Fruit fly (Drosophila melanogaster) whole organism, embryonic: Measurements from ENCODE around the gene Idh3b.

ENCODE experiments used
- Abd-B ChIP-seq: fragments of 200-800 bp; sonication (Bioruptor generic); optimal IDR thresholded peaks from 2 replicates; lab custom pipeline; 2018; ENCODE audit warnings: missing biosample characterization, mild to moderate bottlenecking, missing genetic modification characterization, moderate library complexity
- BEAF-32 ChIP-seq: fragments of 200-800 bp; sonication (Bioruptor generic); optimal IDR thresholded peaks from 3 replicates; lab custom pipeline; 2017; ENCODE audit warnings: missing biosample characterization, missing genetic modification characterization, mild to moderate bottlenecking, moderate library complexity, missing genetic modification reagents
- CG10462 ChIP-seq: fragments of 200-800 bp; sonication (Bioruptor generic); optimal IDR thresholded peaks from 2 replicates; lab custom pipeline; 2016; ENCODE audit warnings: missing biosample characterization, missing genetic modification characterization
- CG11504 ChIP-seq: fragments of 200-800 bp; sonication (Bioruptor generic); optimal IDR thresholded peaks from 3 replicates; lab custom pipeline; 2019; ENCODE audit warnings: missing biosample characterization, mild to moderate bottlenecking, missing genetic modification characterization, moderate library complexity
- CG13287 ChIP-seq: fragments of 200-800 bp; sonication (Bioruptor generic); IDR thresholded peaks from 2 replicates; pipeline ENCODE4 v1.3.6; 2022; ENCODE audit warnings: missing biosample characterization, missing genetic modification characterization; ENCODE audit not compliant: partially characterized antibody
- CG14860 ChIP-seq: fragments of 200-800 bp; sonication (Bioruptor generic); IDR thresholded peaks from 3 replicates; pipeline ENCODE4 v1.3.6; 2022; ENCODE audit warnings: missing biosample characterization, missing genetic modification characterization; ENCODE audit not compliant: partially characterized antibody
- CG15514 ChIP-seq: fragments of 200-800 bp; sonication (Bioruptor generic); optimal IDR thresholded peaks from 3 replicates; lab custom pipeline; 2017; ENCODE audit warnings: missing biosample characterization, missing genetic modification characterization, mild to moderate bottlenecking, moderate library complexity, missing genetic modification reagents
- CG16813 ChIP-seq: fragments of 200-800 bp; sonication (Bioruptor generic); IDR thresholded peaks from 3 replicates; pipeline ENCODE4 v1.3.6; 2022; ENCODE audit warnings: missing biosample characterization, missing genetic modification characterization; ENCODE audit not compliant: partially characterized antibody
- CG17829 ChIP-seq: fragments of 200-800 bp; optimal IDR thresholded peaks from 2 replicates; lab custom pipeline; 2019; ENCODE audit warnings: missing biosample characterization, mild to moderate bottlenecking, missing genetic modification characterization, moderate library complexity
- CG34224 ChIP-seq: fragments of 200-800 bp; sonication (Bioruptor generic); IDR thresholded peaks from 3 replicates; pipeline ENCODE4 v1.3.6; 2022; ENCODE audit warnings: missing biosample characterization, missing genetic modification characterization; ENCODE audit not compliant: partially characterized antibody
- CG3995 ChIP-seq: fragments of 200-800 bp; sonication (Bioruptor generic); optimal IDR thresholded peaks from 3 replicates; lab custom pipeline; 2016; ENCODE audit warnings: missing biosample characterization, missing genetic modification characterization
- CG4404 ChIP-seq: fragments of 200-800 bp; sonication (Bioruptor generic); IDR thresholded peaks from 2 replicates; pipeline ENCODE4 v1.3.6; 2022; ENCODE audit warnings: missing biosample characterization, missing genetic modification characterization
- CG4617 ChIP-seq: fragments of 200-800 bp; sonication (Bioruptor generic); optimal IDR thresholded peaks from 3 replicates; lab custom pipeline; 2016; ENCODE audit warnings: missing biosample characterization, missing genetic modification characterization, borderline replicate concordance
- CG6654 ChIP-seq: fragments of 200-800 bp; sonication (Bioruptor generic); optimal IDR thresholded peaks from 2 replicates; lab custom pipeline; 2017; ENCODE audit warnings: missing biosample characterization, mild to moderate bottlenecking, missing genetic modification characterization
- CG6689 ChIP-seq: fragments of 200-800 bp; sonication (Bioruptor generic); IDR thresholded peaks from 2 replicates; pipeline ENCODE4 v1.3.6; 2022; ENCODE audit warnings: missing biosample characterization, missing genetic modification characterization
- CG6791 ChIP-seq: fragments of 200-800 bp; sonication (Bioruptor generic); IDR thresholded peaks from 3 replicates; pipeline ENCODE4 v1.3.6; 2022; ENCODE audit warnings: missing biosample characterization, missing genetic modification characterization; ENCODE audit not compliant: partially characterized antibody
- CG7271 ChIP-seq: fragments of 200-800 bp; sonication (Bioruptor generic); optimal IDR thresholded peaks from 2 replicates; lab custom pipeline; 2018; ENCODE audit warnings: missing biosample characterization, mild to moderate bottlenecking, missing genetic modification characterization, moderate library complexity
- CG7357 ChIP-seq: fragments of 200-800 bp; sonication (Bioruptor generic); IDR thresholded peaks from 3 replicates; pipeline ENCODE4 v1.3.6; 2022; ENCODE audit warnings: missing biosample characterization, missing genetic modification characterization
- CG8924 ChIP-seq: fragments of 200-800 bp; optimal IDR thresholded peaks from 3 replicates; lab custom pipeline; 2019; ENCODE audit warnings: missing biosample characterization, mild to moderate bottlenecking, missing genetic modification characterization, moderate library complexity
- D ChIP-seq, 2 experiments: fragments of 200-800 bp in 1 of 2; fragments of >200 bp in 1 of 2; sonication (Bioruptor generic) in 1 of 2; optimal IDR thresholded peaks; 2 replicates in 1 of 2; 3 replicates in 1 of 2; lab custom pipeline; 2017; ENCODE audit warnings: mild to moderate bottlenecking in 1 of 2, missing biosample characterization in 1 of 2, missing genetic modification characterization in 1 of 2, missing genetic modification reagents in 1 of 2
- Dll ChIP-seq: fragments of 200-800 bp; sonication (Bioruptor generic); IDR thresholded peaks from 4 replicates; pipeline ENCODE4 v1.3.6; 2022; ENCODE audit warnings: missing biosample characterization, missing genetic modification characterization; ENCODE audit not compliant: partially characterized antibody
- Ets97D ChIP-seq: fragments of 200-800 bp; sonication (Bioruptor generic); optimal IDR thresholded peaks from 3 replicates; lab custom pipeline; 2016; ENCODE audit warnings: missing biosample characterization, missing genetic modification characterization
- H15 ChIP-seq: fragments of 200-800 bp; sonication (Bioruptor generic); IDR thresholded peaks from 3 replicates; pipeline ENCODE4 v1.3.6; 2022; ENCODE audit warnings: missing biosample characterization, missing genetic modification characterization
- HLH3B ChIP-seq: fragments of 200-800 bp; sonication (Bioruptor generic); IDR thresholded peaks from 2 replicates; pipeline ENCODE4 v1.3.6; 2022; ENCODE audit warnings: missing biosample characterization, missing genetic modification characterization
- HLH4C ChIP-seq: fragments of 200-800 bp; sonication (Bioruptor generic); IDR thresholded peaks from 3 replicates; pipeline ENCODE4 v1.3.6; 2022; ENCODE audit warnings: missing biosample characterization, missing genetic modification characterization; ENCODE audit not compliant: partially characterized antibody
- Med ChIP-seq: fragments of 200-800 bp; sonication (Bioruptor generic); peaks from one replicate; lab custom pipeline; 2016; ENCODE audit warnings: missing biosample characterization, missing genetic modification characterization, mild to moderate bottlenecking, inconsistent platforms, moderate library complexity
- NC2α ChIP-seq: fragments of 200-800 bp; sonication (Bioruptor generic); optimal IDR thresholded peaks from 2 replicates; lab custom pipeline; 2016; ENCODE audit warnings: missing biosample characterization, missing genetic modification characterization
- NFAT ChIP-seq: fragments of 200-800 bp; sonication (Bioruptor generic); IDR thresholded peaks from 2 replicates; pipeline ENCODE4 v1.3.6; 2022; ENCODE audit warnings: missing biosample characterization, missing genetic modification characterization
- Scr ChIP-seq: fragments of 200-800 bp; sonication (Bioruptor generic); IDR thresholded peaks from 2 replicates; pipeline ENCODE4 v1.3.6; 2022; ENCODE audit warnings: missing biosample characterization, missing genetic modification characterization; ENCODE audit not compliant: partially characterized antibody
- Six4 ChIP-seq: fragments of 200-800 bp; sonication (Bioruptor generic); optimal IDR thresholded peaks from 2 replicates; lab custom pipeline; 2016; ENCODE audit warnings: missing biosample characterization, missing genetic modification characterization
- Sry-δ ChIP-seq: fragments of 200-800 bp; sonication (Bioruptor generic); optimal IDR thresholded peaks from 2 replicates; lab custom pipeline; 2016; ENCODE audit warnings: missing biosample characterization, missing genetic modification characterization
- ab ChIP-seq: fragments of 200-800 bp; sonication (Bioruptor generic); optimal IDR thresholded peaks from 2 replicates; lab custom pipeline; 2016; ENCODE audit warnings: missing biosample characterization, missing genetic modification characterization
- bab2 ChIP-seq: fragments of 200-800 bp; sonication (Bioruptor generic); optimal IDR thresholded peaks from 2 replicates; lab custom pipeline; 2016; ENCODE audit warnings: missing biosample characterization, missing genetic modification characterization
- bbx ChIP-seq: fragments of 200-800 bp; sonication (Bioruptor generic); IDR thresholded peaks from 2 replicates; pipeline ENCODE4 v1.3.6; 2022; ENCODE audit warnings: missing biosample characterization, missing genetic modification characterization; ENCODE audit not compliant: partially characterized antibody
- dpn ChIP-seq, 2 experiments: fragments of 200-800 bp; sonication (Bioruptor generic); optimal IDR thresholded peaks; 3 replicates each; lab custom pipeline; 2016; ENCODE audit warnings: missing biosample characterization in 2 of 2, missing genetic modification characterization in 2 of 2
- gfzf ChIP-seq: fragments of 200-800 bp; sonication (Bioruptor generic); optimal IDR thresholded peaks from 2 replicates; lab custom pipeline; 2016; ENCODE audit warnings: missing biosample characterization, mild to moderate bottlenecking, missing genetic modification characterization, moderate library complexity
- jing ChIP-seq: fragments of 200-800 bp; sonication (Bioruptor generic); optimal IDR thresholded peaks from 2 replicates; lab custom pipeline; 2018; ENCODE audit warnings: missing biosample characterization, mild to moderate bottlenecking, missing genetic modification characterization
- nerfin-1 ChIP-seq: fragments of 200-800 bp; sonication (Bioruptor generic); optimal IDR thresholded peaks from 3 replicates; lab custom pipeline; 2019; ENCODE audit warnings: missing biosample characterization, mild to moderate bottlenecking, missing genetic modification characterization, moderate library complexity
- pum ChIP-seq: fragments of 200-800 bp; sonication (Bioruptor generic); optimal IDR thresholded peaks from 2 replicates; lab custom pipeline; 2016; ENCODE audit warnings: missing biosample characterization, missing genetic modification characterization
- pzg ChIP-seq: fragments of 200-800 bp; sonication (Bioruptor generic); optimal IDR thresholded peaks from 3 replicates; lab custom pipeline; 2018; ENCODE audit warnings: missing biosample characterization, mild to moderate bottlenecking, missing genetic modification characterization, moderate library complexity
- sens ChIP-seq: fragments of 200-800 bp; sonication (Bioruptor generic); peaks from one replicate; lab custom pipeline; 2016; ENCODE audit warnings: missing biosample characterization, missing genetic modification characterization
- slbo ChIP-seq: fragments of 200-800 bp; sonication (Bioruptor generic); IDR thresholded peaks from 2 replicates; pipeline ENCODE4 v1.3.6; 2022; ENCODE audit warnings: missing biosample characterization, missing genetic modification characterization
- trem ChIP-seq: fragments of 200-800 bp; optimal IDR thresholded peaks from 3 replicates; lab custom pipeline; 2019; ENCODE audit warnings: missing biosample characterization, mild to moderate bottlenecking, missing genetic modification characterization, moderate library complexity
- trh ChIP-seq: fragments of 200-800 bp; sonication (Bioruptor generic); optimal IDR thresholded peaks from 2 replicates; lab custom pipeline; 2016; ENCODE audit warnings: missing biosample characterization, missing genetic modification characterization
- unc-4 ChIP-seq: fragments of 200-800 bp; sonication (Bioruptor generic); IDR thresholded peaks from 2 replicates; pipeline ENCODE4 v1.3.6; 2022; ENCODE audit warnings: missing biosample characterization, missing genetic modification characterization; ENCODE audit not compliant: partially characterized antibody
- zen ChIP-seq: fragments of 200-800 bp; sonication (Bioruptor generic); optimal IDR thresholded peaks from 3 replicates; lab custom pipeline; 2018; ENCODE audit warnings: missing biosample characterization, mild to moderate bottlenecking, missing genetic modification characterization, moderate library complexity
- zfh1 ChIP-seq: fragments of 200-800 bp; sonication (Bioruptor generic); IDR thresholded peaks from 3 replicates; pipeline ENCODE4 v1.3.6; 2022; ENCODE audit warnings: missing biosample characterization, missing genetic modification characterization
- zfh2 ChIP-seq: fragments of 200-800 bp; sonication (Bioruptor generic); optimal IDR thresholded peaks from 2 replicates; lab custom pipeline; 2016; ENCODE audit warnings: missing biosample characterization, missing genetic modification characterization

Idh3b gene

DNA sequence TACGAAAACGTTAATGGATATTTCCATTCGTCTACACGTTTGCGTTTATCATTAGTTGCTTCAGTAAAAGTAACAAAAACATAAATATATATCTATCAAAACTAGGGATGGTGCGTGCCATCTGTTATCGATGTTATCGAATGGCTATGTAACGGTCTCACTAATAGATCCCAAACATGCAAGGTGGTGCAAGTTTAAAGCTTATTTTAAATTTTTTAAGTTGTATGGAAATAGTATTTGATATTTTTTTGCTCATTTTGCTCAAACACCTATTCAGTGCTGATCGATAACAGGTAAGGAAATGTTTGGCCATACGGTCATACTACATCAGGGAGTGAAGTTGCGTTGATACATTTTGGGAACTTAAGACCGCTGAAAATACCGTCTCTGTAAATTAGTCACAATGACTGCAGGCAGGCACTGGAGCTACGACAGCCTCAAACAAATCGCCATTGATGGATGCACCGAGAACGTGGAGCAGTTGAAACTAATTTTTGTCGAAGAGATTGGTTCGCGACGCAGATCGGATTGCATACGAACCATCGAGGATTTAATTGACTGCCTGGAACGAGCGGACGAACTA is 15.1 kb upstream of the Idh3b start, which contains the start of the genes CG45099, CG6015, pit and Fadd (continued):
- no peak for TF ChIP-seq zfh1 (GFP tag; lab: Robert Waterston, UW)
- peak; percentile 37 for TF ChIP-seq CG17829
- TF ChIP-seq Ets97D = peak; percentile 63
- TF ChIP-seq zen (tag; lab: Kevin White, UChicago) = peak; percentile 30
- TF ChIP-seq CG8924 (tag; lab: Kevin White, UChicago) = peak; percentile 36
- 0 out of 2 replicates have a peak, but pooled peaks have one; percentile 11 for TF ChIP-seq NFAT
- peak; percentile 66 for TF ChIP-seq pzg (GFP tag; lab: Kevin White, UChicago)
- TF ChIP-seq CG15514 = peak; percentile 9
- no peak for TF ChIP-seq CG7357 (GFP tag; lab: Robert Waterston, UW)
- TF ChIP-seq trem (tag; lab: Kevin White, UChicago) = peak; percentile 62
- 0 out of 2 replicates have a peak, but pooled peaks have one; percentile 4 for TF ChIP-seq slbo (GFP tag; lab: Robert Waterston, UW)
- no peak for TF ChIP-seq ab (GFP tag; lab: Kevin White, UChicago)
- TF ChIP-seq CG7271 (tag; lab: Kevin White, UChicago) = no peak
- peak; percentile 9 for TF ChIP-seq D (optimal IDR thresholded peaks at IDR 0.05; lab: Kevin White, UChicago)
- no peak for TF ChIP-seq D (GFP tag; optimal IDR thresholded peaks at IDR 0.05; lab: Kevin White, UChicago)
- TF ChIP-seq zfh2 = no peak
- TF ChIP-seq CG13287 (GFP tag; lab: Robert Waterston, UW) = peak; percentile 77
- TF ChIP-seq CG14860 (GFP tag; lab: Robert Waterston, UW) = peak; percentile 65; the same call in 2 of the 3 replicates
- no peak for TF ChIP-seq NC2α (GFP tag; lab: Kevin White, UChicago)
- TF ChIP-seq CG4404 = no peak
- peak; percentile 56; the same call in 2 of the 3 replicates for TF ChIP-seq CG6791 (GFP tag; lab: Robert Waterston, UW)
- peak; percentile 42; the same call in 1 of the 2 replicates for TF ChIP-seq bbx (GFP tag; lab: Robert Waterston, UW)
- peak; percentile 78 for TF ChIP-seq Dll
- TF ChIP-seq unc-4 (GFP tag; lab: Robert Waterston, UW) = peak; percentile 63
- peak; percentile 59 for TF ChIP-seq CG4617
- no peak for TF ChIP-seq bab2 (GFP tag; lab: Kevin White, UChicago)
- TF ChIP-seq CG6654 (GFP tag; lab: Kevin White, UChicago) = no peak
- TF ChIP-seq HLH3B (GFP tag; lab: Robert Waterston, UW) = no peak
- no peak for TF ChIP-seq jing (GFP tag; lab: Kevin White, UChicago)
- TF ChIP-seq trh = no peak
- TF ChIP-seq Scr (GFP tag; lab: Robert Waterston, UW) = peak; percentile 71
- TF ChIP-seq CG3995 (GFP tag; lab: Kevin White, UChicago) = peak; percentile 16
- TF ChIP-seq H15 (GFP tag; lab: Robert Waterston, UW) = no peak
- TF ChIP-seq Six4 (GFP tag; lab: Kevin White, UChicago) = no peak
- peak; percentile 54 for TF ChIP-seq CG6689 (GFP tag; lab: Robert Waterston, UW)
- peak; percentile 68 for TF ChIP-seq sens (GFP tag; lab: Kevin White, UChicago)
- peak; percentile 66 for TF ChIP-seq CG16813 (GFP tag; lab: Robert Waterston, UW)
- no peak for TF ChIP-seq CG11504 (tag; lab: Kevin White, UChicago)
- peak; percentile 6 for TF ChIP-seq pum
- peak; percentile 11 for TF ChIP-seq Abd-B (GFP tag; lab: Kevin White, UChicago)
- peak; percentile 74 for TF ChIP-seq HLH4C (GFP tag; lab: Robert Waterston, UW)
- TF ChIP-seq Sry-δ = peak; percentile 82
- peak; percentile 69 for TF ChIP-seq gfzf
- TF ChIP-seq Med (GFP tag; lab: Kevin White, UChicago) = peak; percentile 92
- peak; percentile 30 for TF ChIP-seq nerfin-1 (tag; lab: Kevin White, UChicago)
- peak; percentile 75 for TF ChIP-seq CG34224
- no peak for TF ChIP-seq CG10462 (GFP tag; lab: Kevin White, UChicago)
- TF ChIP-seq BEAF-32 (GFP tag; lab: Kevin White, UChicago) = peak; percentile 73
- TF ChIP-seq dpn (GFP tag; optimal IDR thresholded peaks at IDR 0.05; lab: Kevin White, UChicago) = peak in 1 of 2 experiments; percentile 26
